Fruit fly (Drosophila melanogaster) whole organism, embryonic: ENCODE results near the gene kraken.

Experiments
- Atf6 ChIP-seq: fragments of 200-800 bp; sonication (Bioruptor generic); IDR thresholded peaks from 2 replicates; pipeline ENCODE4 v1.3.6; 2022; ENCODE audit warnings: missing biosample characterization, missing genetic modification characterization
- BtbVII ChIP-seq: fragments of 200-800 bp; sonication (Bioruptor generic); optimal IDR thresholded peaks from 3 replicates; lab custom pipeline; 2017; ENCODE audit warnings: missing biosample characterization, mild to moderate bottlenecking, missing genetic modification characterization
- CG10431 ChIP-seq: fragments of 200-800 bp; sonication (Bioruptor generic); optimal IDR thresholded peaks from 3 replicates; lab custom pipeline; 2018; ENCODE audit warnings: missing biosample characterization, mild to moderate bottlenecking, missing genetic modification characterization
- CG11093 ChIP-seq: fragments of 200-800 bp; sonication (Bioruptor generic); IDR thresholded peaks from 3 replicates; pipeline ENCODE4 v1.3.6; 2022; ENCODE audit warnings: missing biosample characterization, missing genetic modification characterization
- CG12155 ChIP-seq: fragments of 200-800 bp; sonication (Bioruptor generic); optimal IDR thresholded peaks from 3 replicates; lab custom pipeline; 2016; ENCODE audit warnings: missing biosample characterization, missing genetic modification characterization
- CG12236 ChIP-seq: fragments of 200-800 bp; sonication (Bioruptor generic); optimal IDR thresholded peaks from 2 replicates; lab custom pipeline; 2016; ENCODE audit warnings: missing biosample characterization, missing genetic modification characterization
- CG16863 ChIP-seq: fragments of 200-800 bp; sonication (Bioruptor generic); optimal IDR thresholded peaks from 3 replicates; lab custom pipeline; 2016; ENCODE audit warnings: missing biosample characterization, missing genetic modification characterization
- CG17186 ChIP-seq: fragments of 200-800 bp; sonication (Bioruptor generic); optimal IDR thresholded peaks from 3 replicates; lab custom pipeline; 2017; ENCODE audit warnings: missing biosample characterization, missing genetic modification reagents, missing genetic modification characterization
- CG17912 ChIP-seq: fragments of 200-800 bp; sonication (Bioruptor generic); optimal IDR thresholded peaks from 2 replicates; lab custom pipeline; 2018; ENCODE audit warnings: missing biosample characterization, mild to moderate bottlenecking, missing genetic modification characterization
- CG1792 ChIP-seq: fragments of 200-800 bp; sonication (Bioruptor generic); optimal IDR thresholded peaks from 2 replicates; lab custom pipeline; 2016; ENCODE audit warnings: missing biosample characterization, missing genetic modification characterization
- CG2116 ChIP-seq: fragments of 200-800 bp; sonication (Bioruptor generic); optimal IDR thresholded peaks from 3 replicates; lab custom pipeline; 2018; ENCODE audit warnings: missing biosample characterization, mild to moderate bottlenecking, missing genetic modification characterization
- CG2875 ChIP-seq: fragments of 200-800 bp; sonication (Bioruptor generic); optimal IDR thresholded peaks from 2 replicates; lab custom pipeline; 2017; ENCODE audit warnings: missing biosample characterization, mild to moderate bottlenecking, missing genetic modification characterization, missing genetic modification reagents
- CG32532 ChIP-seq: fragments of 200-800 bp; sonication (Bioruptor generic); IDR thresholded peaks from 2 replicates; pipeline ENCODE4 v1.3.6; 2022; ENCODE audit warnings: missing biosample characterization, missing genetic modification characterization
- CG32772 ChIP-seq: fragments of 200-800 bp; sonication (Bioruptor generic); IDR thresholded peaks from 2 replicates; pipeline ENCODE4 v1.3.6; 2022; ENCODE audit warnings: missing biosample characterization, missing genetic modification characterization
- CG34376 ChIP-seq: fragments of 200-800 bp; sonication (Bioruptor generic); optimal IDR thresholded peaks from 2 replicates; lab custom pipeline; 2018; ENCODE audit warnings: missing biosample characterization, mild to moderate bottlenecking, missing genetic modification characterization
- CG3847 ChIP-seq: fragments of 200-800 bp; sonication (Bioruptor generic); IDR thresholded peaks from 2 replicates; pipeline ENCODE4 v1.3.6; 2022; ENCODE audit warnings: missing biosample characterization, missing genetic modification characterization
- CG4328 ChIP-seq: fragments of 200-800 bp; sonication (Bioruptor generic); optimal IDR thresholded peaks from 3 replicates; lab custom pipeline; 2017; ENCODE audit warnings: missing biosample characterization, missing genetic modification reagents, missing genetic modification characterization
- CG4617 ChIP-seq: fragments of 200-800 bp; sonication (Bioruptor generic); optimal IDR thresholded peaks from 3 replicates; lab custom pipeline; 2016; ENCODE audit warnings: missing biosample characterization, missing genetic modification characterization, borderline replicate concordance
- CG6254 ChIP-seq: fragments of 200-800 bp; sonication (Bioruptor generic); optimal IDR thresholded peaks from 3 replicates; lab custom pipeline; 2017; ENCODE audit warnings: mild to moderate bottlenecking, missing biosample characterization, missing genetic modification reagents, missing genetic modification characterization
- CG7786 ChIP-seq: fragments of 200-800 bp; sonication (Bioruptor generic); optimal IDR thresholded peaks from 2 replicates; lab custom pipeline; 2016; ENCODE audit warnings: missing biosample characterization, missing genetic modification characterization
- CG7928 ChIP-seq: fragments of 200-800 bp; sonication (Bioruptor generic); optimal IDR thresholded peaks from 2 replicates; lab custom pipeline; 2017; ENCODE audit warnings: missing biosample characterization, mild to moderate bottlenecking, missing genetic modification characterization
- CG8388 ChIP-seq: fragments of 200-800 bp; sonication (Bioruptor generic); optimal IDR thresholded peaks from 2 replicates; lab custom pipeline; 2019; ENCODE audit warnings: missing biosample characterization, mild to moderate bottlenecking, missing genetic modification characterization, moderate library complexity
- E2f2 ChIP-seq: fragments of 200-800 bp; sonication (Bioruptor generic); IDR thresholded peaks from 2 replicates; pipeline ENCODE4 v1.3.6; 2022; ENCODE audit warnings: missing biosample characterization, missing genetic modification characterization
- Ets97D ChIP-seq: fragments of 200-800 bp; sonication (Bioruptor generic); optimal IDR thresholded peaks from 3 replicates; lab custom pipeline; 2016; ENCODE audit warnings: missing biosample characterization, missing genetic modification characterization
- MESR4 ChIP-seq: fragments of 200-800 bp; sonication (Bioruptor generic); optimal IDR thresholded peaks from 2 replicates; lab custom pipeline; 2018; ENCODE audit warnings: missing biosample characterization, mild to moderate bottlenecking, missing genetic modification characterization, moderate library complexity
- Myb ChIP-seq: fragments of 200-800 bp; sonication (Bioruptor generic); optimal IDR thresholded peaks from 2 replicates; lab custom pipeline; 2016; ENCODE audit warnings: missing biosample characterization, missing genetic modification characterization
- PHDP ChIP-seq: fragments of 200-800 bp; sonication (Bioruptor generic); optimal IDR thresholded peaks from 3 replicates; lab custom pipeline; 2018; ENCODE audit warnings: missing biosample characterization, mild to moderate bottlenecking, missing genetic modification characterization, moderate library complexity
- Scr ChIP-seq: fragments of 200-800 bp; sonication (Bioruptor generic); IDR thresholded peaks from 2 replicates; pipeline ENCODE4 v1.3.6; 2022; ENCODE audit warnings: missing biosample characterization, missing genetic modification characterization; ENCODE audit not compliant: partially characterized antibody
- Sin3A ChIP-seq: fragments of >200 bp; optimal IDR thresholded peaks from 2 replicates; lab custom pipeline; 2018
- Sry-β ChIP-seq: fragments of 200-800 bp; sonication (Bioruptor generic); optimal IDR thresholded peaks from 2 replicates; lab custom pipeline; 2018; ENCODE audit warnings: missing biosample characterization, mild to moderate bottlenecking, missing genetic modification characterization, moderate library complexity
- Trl ChIP-seq, 3 experiments: fragments of >200 bp in 2 of 3; fragments of 200-800 bp in 1 of 3; sonication (Bioruptor generic) in 1 of 3; optimal IDR thresholded peaks; 2 replicates in 1 of 3; 3 replicates in 2 of 3; lab custom pipeline; 2016 to 2017; ENCODE audit warnings: missing biosample characterization in 1 of 3, missing genetic modification characterization in 1 of 3
- bigmax ChIP-seq: fragments of 200-800 bp; sonication (Bioruptor generic); optimal IDR thresholded peaks from 2 replicates; lab custom pipeline; 2018; ENCODE audit warnings: missing biosample characterization, mild to moderate bottlenecking, missing genetic modification characterization
- btn ChIP-seq: fragments of 200-800 bp; sonication (Bioruptor generic); optimal IDR thresholded peaks from 2 replicates; lab custom pipeline; 2016; ENCODE audit warnings: missing biosample characterization, missing genetic modification characterization
- crp ChIP-seq, 2 experiments: fragments of 200-800 bp; sonication (Bioruptor generic); optimal IDR thresholded peaks; 2 replicates in 1 of 2; 3 replicates in 1 of 2; lab custom pipeline; 2017; ENCODE audit warnings: missing biosample characterization in 2 of 2, missing genetic modification characterization in 2 of 2, mild to moderate bottlenecking in 1 of 2, moderate library complexity in 1 of 2
- danr ChIP-seq: fragments of 200-800 bp; sonication (Bioruptor generic); IDR thresholded peaks from 2 replicates; pipeline ENCODE4 v1.3.6; 2022; ENCODE audit warnings: missing biosample characterization, missing genetic modification characterization
- disco-r ChIP-seq: fragments of 200-800 bp; sonication (Bioruptor generic); optimal IDR thresholded peaks from 2 replicates; lab custom pipeline; 2016; ENCODE audit warnings: missing biosample characterization, missing genetic modification characterization
- fd64A ChIP-seq: fragments of 200-800 bp; sonication (Bioruptor generic); optimal IDR thresholded peaks from 3 replicates; lab custom pipeline; 2018; ENCODE audit warnings: missing biosample characterization, mild to moderate bottlenecking, missing genetic modification characterization
- hth ChIP-seq: fragments of >200 bp; optimal IDR thresholded peaks from 2 replicates; lab custom pipeline; 2017; ENCODE audit warnings: inconsistent platforms
- oc ChIP-seq: fragments of 200-800 bp; sonication (Bioruptor generic); optimal IDR thresholded peaks from 2 replicates; lab custom pipeline; 2018; ENCODE audit warnings: missing biosample characterization, mild to moderate bottlenecking, missing genetic modification characterization, moderate library complexity
- pan ChIP-seq, 4 experiments: fragments of >200 bp in 3 of 4; fragments of 200-800 bp in 1 of 4; sonication (Bioruptor generic) in 1 of 4; optimal IDR thresholded peaks in 3 of 4; IDR thresholded peaks in 1 of 4; 2 replicates each; pipeline versions ENCODE4 v1.3.6 to Lab custom; 2017 to 2022; ENCODE audit warnings: missing biosample characterization in 2 of 4, missing genetic modification characterization in 2 of 4, mixed read lengths in 1 of 4
- phol ChIP-seq: fragments of 200-800 bp; sonication (Bioruptor generic); optimal IDR thresholded peaks from 3 replicates; lab custom pipeline; 2018; ENCODE audit warnings: missing biosample characterization, mild to moderate bottlenecking, missing genetic modification characterization, moderate library complexity
- psq ChIP-seq: fragments of 200-800 bp; sonication (Bioruptor generic); optimal IDR thresholded peaks from 2 replicates; lab custom pipeline; 2017; ENCODE audit warnings: missing biosample characterization, missing genetic modification characterization
- pzg ChIP-seq: fragments of 200-800 bp; sonication (Bioruptor generic); optimal IDR thresholded peaks from 3 replicates; lab custom pipeline; 2018; ENCODE audit warnings: missing biosample characterization, mild to moderate bottlenecking, missing genetic modification characterization, moderate library complexity
- salm ChIP-seq: fragments of 200-800 bp; sonication (Bioruptor generic); optimal IDR thresholded peaks from 2 replicates; lab custom pipeline; 2018; ENCODE audit warnings: missing biosample characterization, mild to moderate bottlenecking, missing genetic modification characterization
- scrt ChIP-seq: fragments of 200-800 bp; sonication (Bioruptor generic); optimal IDR thresholded peaks from 2 replicates; lab custom pipeline; 2018; ENCODE audit warnings: missing biosample characterization, mild to moderate bottlenecking, missing genetic modification characterization, moderate library complexity
- sim ChIP-seq: fragments of 200-800 bp; sonication (Bioruptor generic); IDR thresholded peaks from 2 replicates; pipeline ENCODE4 v1.3.6; 2022; ENCODE audit warnings: missing biosample characterization, missing genetic modification characterization
- trem ChIP-seq: fragments of 200-800 bp; optimal IDR thresholded peaks from 3 replicates; lab custom pipeline; 2019; ENCODE audit warnings: missing biosample characterization, mild to moderate bottlenecking, missing genetic modification characterization, moderate library complexity
- trh ChIP-seq: fragments of 200-800 bp; sonication (Bioruptor generic); optimal IDR thresholded peaks from 2 replicates; lab custom pipeline; 2016; ENCODE audit warnings: missing biosample characterization, missing genetic modification characterization
- ttk ChIP-seq: fragments of 200-800 bp; sonication (Bioruptor generic); IDR thresholded peaks from 2 replicates; pipeline ENCODE4 v2.1.2; 2022; ENCODE audit warnings: missing biosample characterization, missing genetic modification characterization
- unc-4 ChIP-seq: fragments of 200-800 bp; sonication (Bioruptor generic); IDR thresholded peaks from 2 replicates; pipeline ENCODE4 v1.3.6; 2022; ENCODE audit warnings: missing biosample characterization, missing genetic modification characterization; ENCODE audit not compliant: partially characterized antibody
- wek ChIP-seq: fragments of 200-800 bp; sonication (Bioruptor generic); optimal IDR thresholded peaks from 3 replicates; lab custom pipeline; 2018; ENCODE audit warnings: missing biosample characterization, mild to moderate bottlenecking, missing genetic modification characterization, moderate library complexity

The kraken gene

dm6 chr2L:811405-811804 lies 41.2 kb upstream of the kraken start, which contains the start of gene Dbp21E2:
Dbp21E2 (plus strand) TSS chr2L:811584.
- TF ChIP-seq BtbVII (no peak), CG4617 (GFP tag; lab: Kevin White, UChicago) (no peak), PHDP (tag; lab: Kevin White, UChicago) (no peak), CG1792 (GFP tag; lab: Kevin White, UChicago) (no peak), CG2875 (GFP tag; lab: Kevin White, UChicago) (no peak), CG7928 (GFP tag; lab: Kevin White, UChicago) (no peak), MESR4 (GFP tag; lab: Kevin White, UChicago) (peak; percentile 38), Sin3A (lab: Kevin White, UChicago) (no peak), Sry-β (GFP tag; lab: Kevin White, UChicago) (no peak), pzg (GFP tag; lab: Kevin White, UChicago) (peak; percentile 24), CG32532 (no peak), Myb (GFP tag; lab: Kevin White, UChicago) (no peak), CG7786 (GFP tag; lab: Kevin White, UChicago) (no peak), E2f2 (peak; percentile 93), hth (lab: Kevin White, UChicago) (no peak), danr (GFP tag; lab: Robert Waterston, UW) (no peak), CG11093 (GFP tag; lab: Robert Waterston, UW) (no peak), salm (tag; lab: Kevin White, UChicago) (no peak), Ets97D (GFP tag; lab: Kevin White, UChicago) (no peak), wek (GFP tag; lab: Kevin White, UChicago) (no peak), ttk (no peak), scrt (GFP tag; lab: Kevin White, UChicago) (no peak), CG17912 (no peak), CG6254 (GFP tag; lab: Kevin White, UChicago) (no peak), trh (GFP tag; lab: Kevin White, UChicago) (no peak), CG32772 (no peak), CG12236 (GFP tag; lab: Kevin White, UChicago) (no peak), bigmax (no peak), CG17186 (no peak), psq (GFP tag; lab: Kevin White, UChicago) (no peak), trem (tag; lab: Kevin White, UChicago) (no peak), crp (GFP tag; optimal IDR thresholded peaks at IDR 0.05; lab: Kevin White, UChicago) (peak in 1 of 2 experiments; percentile 84), fd64A (GFP tag; lab: Kevin White, UChicago) (no peak), CG12155 (no peak), CG10431 (GFP tag; lab: Kevin White, UChicago) (no peak), Atf6 (GFP tag; lab: Robert Waterston, UW) (no peak), disco-r (GFP tag; lab: Kevin White, UChicago) (no peak), unc-4 (GFP tag; lab: Robert Waterston, UW) (0 out of 2 replicates have a peak, but pooled peaks have one; percentile 17), CG8388 (no peak), pan (optimal IDR thresholded peaks at IDR 0.05; lab: Kevin White, UChicago) (no peak), pan (GFP tag; optimal IDR thresholded peaks at IDR 0.05 in 1 of 2, IDR thresholded peaks at IDR 0.05 in 1 of 2) (no peak), oc (tag; lab: Kevin White, UChicago) (no peak), phol (tag; lab: Kevin White, UChicago) (no peak), Trl (optimal IDR thresholded peaks at IDR 0.05; lab: Kevin White, UChicago) (no peak), Trl (GFP tag; optimal IDR thresholded peaks at IDR 0.05; lab: Kevin White, UChicago) (no peak), CG4328 (GFP tag; lab: Kevin White, UChicago) (no peak), Scr (no peak), btn (no peak), sim (GFP tag; lab: Robert Waterston, UW) (no peak), CG2116 (GFP tag; lab: Kevin White, UChicago) (no peak), CG34376 (no peak), CG3847 (GFP tag; lab: Robert Waterston, UW) (no peak), CG16863 (GFP tag; lab: Kevin White, UChicago) (no peak)
